Fruit fly (Drosophila melanogaster) whole organism, embryonic: ENCODE results near the gene a10.
A peak's percentile ranks its signal among the peaks of the same experiment; 100 is the strongest.

Experiments
- Atf3 ChIP-seq: fragments of 200-800 bp; sonication (Bioruptor generic); optimal IDR thresholded peaks from 3 replicates; lab custom pipeline; 2016; ENCODE audit warnings: missing biosample characterization, missing genetic modification characterization
- Atf6 ChIP-seq: fragments of 200-800 bp; sonication (Bioruptor generic); IDR thresholded peaks from 2 replicates; pipeline ENCODE4 v1.3.6; 2022; ENCODE audit warnings: missing biosample characterization, missing genetic modification characterization
- C15 ChIP-seq: fragments of 200-800 bp; sonication (Bioruptor generic); IDR thresholded peaks from 3 replicates; pipeline ENCODE4 v1.3.6; 2022; ENCODE audit warnings: missing biosample characterization, missing genetic modification characterization
- CG10147 ChIP-seq: fragments of 200-800 bp; sonication (Bioruptor generic); optimal IDR thresholded peaks from 2 replicates; lab custom pipeline; 2019; ENCODE audit warnings: missing biosample characterization, mild to moderate bottlenecking, missing genetic modification characterization, moderate library complexity
- CG10209 ChIP-seq: fragments of 200-800 bp; sonication (Bioruptor generic); optimal IDR thresholded peaks from 3 replicates; lab custom pipeline; 2017; ENCODE audit warnings: missing biosample characterization, mild to moderate bottlenecking, missing genetic modification characterization, missing genetic modification reagents
- CG10366 ChIP-seq: fragments of 200-800 bp; sonication (Bioruptor generic); IDR thresholded peaks from 2 replicates; pipeline ENCODE4 v1.3.6; 2022; ENCODE audit warnings: missing biosample characterization, missing genetic modification characterization
- CG11085 ChIP-seq: fragments of 200-800 bp; sonication (Bioruptor generic); IDR thresholded peaks from 2 replicates; pipeline ENCODE4 v1.3.6; 2022; ENCODE audit warnings: missing biosample characterization, missing genetic modification characterization
- CG15479 ChIP-seq: fragments of 200-800 bp; sonication (Bioruptor generic); optimal IDR thresholded peaks from 3 replicates; lab custom pipeline; 2019; ENCODE audit warnings: missing biosample characterization, mild to moderate bottlenecking, missing genetic modification characterization, moderate library complexity
- CG15514 ChIP-seq: fragments of 200-800 bp; sonication (Bioruptor generic); optimal IDR thresholded peaks from 3 replicates; lab custom pipeline; 2017; ENCODE audit warnings: missing biosample characterization, missing genetic modification characterization, mild to moderate bottlenecking, moderate library complexity, missing genetic modification reagents
- CG16863 ChIP-seq: fragments of 200-800 bp; sonication (Bioruptor generic); optimal IDR thresholded peaks from 3 replicates; lab custom pipeline; 2016; ENCODE audit warnings: missing biosample characterization, missing genetic modification characterization
- CG1832 ChIP-seq: fragments of 200-800 bp; sonication (Bioruptor generic); optimal IDR thresholded peaks from 2 replicates; lab custom pipeline; 2017; ENCODE audit warnings: missing biosample characterization, mild to moderate bottlenecking, missing genetic modification characterization, inconsistent platforms
- CG18476 ChIP-seq: fragments of 200-800 bp; sonication (Bioruptor generic); optimal IDR thresholded peaks from 2 replicates; lab custom pipeline; 2016; ENCODE audit warnings: missing biosample characterization, mild to moderate bottlenecking, missing genetic modification characterization
- CG2199 ChIP-seq: fragments of 200-800 bp; sonication (Bioruptor generic); IDR thresholded peaks from 3 replicates; pipeline ENCODE4 v1.3.6; 2022; ENCODE audit warnings: missing biosample characterization, missing genetic modification characterization
- CG2202 ChIP-seq: fragments of 200-800 bp; sonication (Bioruptor generic); optimal IDR thresholded peaks from 2 replicates; lab custom pipeline; 2018; ENCODE audit warnings: missing biosample characterization, mild to moderate bottlenecking, missing genetic modification characterization
- CG34422 ChIP-seq: fragments of 200-800 bp; sonication (Bioruptor generic); IDR thresholded peaks from 3 replicates; pipeline ENCODE4 v1.3.6; 2022; ENCODE audit warnings: missing biosample characterization, missing genetic modification characterization
- CG4282 ChIP-seq: fragments of 200-800 bp; sonication (Bioruptor generic); optimal IDR thresholded peaks from 2 replicates; lab custom pipeline; 2016; ENCODE audit warnings: missing biosample characterization, missing genetic modification characterization
- CG4328 ChIP-seq: fragments of 200-800 bp; sonication (Bioruptor generic); optimal IDR thresholded peaks from 3 replicates; lab custom pipeline; 2017; ENCODE audit warnings: missing biosample characterization, missing genetic modification reagents, missing genetic modification characterization
- CG5245 ChIP-seq: fragments of 200-800 bp; sonication (Bioruptor generic); optimal IDR thresholded peaks from 3 replicates; lab custom pipeline; 2016; ENCODE audit warnings: missing biosample characterization, missing genetic modification characterization
- CG7556 ChIP-seq: fragments of 200-800 bp; sonication (Bioruptor generic); optimal IDR thresholded peaks from 2 replicates; lab custom pipeline; 2017; ENCODE audit warnings: missing biosample characterization, mild to moderate bottlenecking, missing genetic modification characterization
- CG9215 ChIP-seq: fragments of 200-800 bp; sonication (Bioruptor generic); IDR thresholded peaks from 2 replicates; pipeline ENCODE4 v1.3.6; 2022; ENCODE audit warnings: missing biosample characterization, missing genetic modification characterization
- Dbx ChIP-seq: fragments of 200-800 bp; sonication (Bioruptor generic); IDR thresholded peaks from 3 replicates; pipeline ENCODE4 v1.3.6; 2022; ENCODE audit warnings: missing biosample characterization, missing genetic modification characterization
- Deaf1 ChIP-seq: fragments of 200-800 bp; optimal IDR thresholded peaks from 3 replicates; lab custom pipeline; 2019; ENCODE audit warnings: missing biosample characterization, mild to moderate bottlenecking, missing genetic modification characterization, moderate library complexity
- Ets65A ChIP-seq: fragments of 200-800 bp; sonication (Bioruptor generic); peaks from one replicate; lab custom pipeline; 2016; ENCODE audit warnings: missing biosample characterization, missing genetic modification characterization
- Fer3 ChIP-seq: fragments of 200-800 bp; sonication (Bioruptor generic); optimal IDR thresholded peaks from 2 replicates; lab custom pipeline; 2018; ENCODE audit warnings: missing biosample characterization, mild to moderate bottlenecking, missing genetic modification characterization, moderate library complexity
- HLH4C ChIP-seq: fragments of 200-800 bp; sonication (Bioruptor generic); IDR thresholded peaks from 3 replicates; pipeline ENCODE4 v1.3.6; 2022; ENCODE audit warnings: missing biosample characterization, missing genetic modification characterization; ENCODE audit not compliant: partially characterized antibody
- Hmx ChIP-seq: fragments of 200-800 bp; sonication (Bioruptor generic); optimal IDR thresholded peaks from 2 replicates; lab custom pipeline; 2016; ENCODE audit warnings: missing biosample characterization, missing genetic modification characterization
- Kr ChIP-seq: fragments of 200-800 bp; sonication (Bioruptor generic); optimal IDR thresholded peaks from 2 replicates; lab custom pipeline; 2017; ENCODE audit warnings: missing biosample characterization, mild to moderate bottlenecking, missing genetic modification characterization
- MBD-R2 ChIP-seq: fragments of 200-800 bp; sonication (Bioruptor generic); IDR thresholded peaks from 2 replicates; pipeline ENCODE4 v1.3.6; 2022; ENCODE audit warnings: missing biosample characterization, missing genetic modification characterization
- Max ChIP-seq: fragments of 200-800 bp; sonication (Bioruptor generic); optimal IDR thresholded peaks from 2 replicates; lab custom pipeline; 2016; ENCODE audit warnings: missing biosample characterization, mild to moderate bottlenecking, missing genetic modification characterization
- Med ChIP-seq: fragments of 200-800 bp; sonication (Bioruptor generic); peaks from one replicate; lab custom pipeline; 2016; ENCODE audit warnings: missing biosample characterization, missing genetic modification characterization, mild to moderate bottlenecking, inconsistent platforms, moderate library complexity
- Meics ChIP-seq: fragments of 200-800 bp; sonication (Bioruptor generic); optimal IDR thresholded peaks from 2 replicates; lab custom pipeline; 2017; ENCODE audit warnings: missing biosample characterization, mild to moderate bottlenecking, missing genetic modification characterization
- NC2α ChIP-seq: fragments of 200-800 bp; sonication (Bioruptor generic); optimal IDR thresholded peaks from 2 replicates; lab custom pipeline; 2016; ENCODE audit warnings: missing biosample characterization, missing genetic modification characterization
- Optix ChIP-seq: fragments of 200-800 bp; sonication (Bioruptor generic); IDR thresholded peaks from 3 replicates; pipeline ENCODE4 v1.3.6; 2022; ENCODE audit warnings: missing biosample characterization, missing genetic modification characterization
- PHDP ChIP-seq: fragments of 200-800 bp; sonication (Bioruptor generic); optimal IDR thresholded peaks from 3 replicates; lab custom pipeline; 2018; ENCODE audit warnings: missing biosample characterization, mild to moderate bottlenecking, missing genetic modification characterization, moderate library complexity
- Sox100B ChIP-seq: fragments of 200-800 bp; sonication (Bioruptor generic); optimal IDR thresholded peaks from 3 replicates; lab custom pipeline; 2018; ENCODE audit warnings: missing biosample characterization, mild to moderate bottlenecking, missing genetic modification characterization
- aop ChIP-seq: fragments of 200-800 bp; sonication (Bioruptor generic); IDR thresholded peaks from 2 replicates; pipeline ENCODE4 v1.3.6; 2022; ENCODE audit warnings: missing biosample characterization, missing genetic modification characterization
- bab2 ChIP-seq: fragments of 200-800 bp; sonication (Bioruptor generic); optimal IDR thresholded peaks from 2 replicates; lab custom pipeline; 2016; ENCODE audit warnings: missing biosample characterization, missing genetic modification characterization
- crc ChIP-seq: fragments of 200-800 bp; sonication (Bioruptor generic); optimal IDR thresholded peaks from 2 replicates; lab custom pipeline; 2016; ENCODE audit warnings: missing biosample characterization, missing genetic modification characterization
- dimm ChIP-seq: fragments of 200-800 bp; sonication (Bioruptor generic); IDR thresholded peaks from 2 replicates; pipeline ENCODE4 v1.3.6; 2022; ENCODE audit warnings: missing biosample characterization, missing genetic modification characterization
- fd3F ChIP-seq: fragments of 200-800 bp; sonication (Bioruptor generic); optimal IDR thresholded peaks from 2 replicates; lab custom pipeline; 2018; ENCODE audit warnings: missing biosample characterization, mild to moderate bottlenecking, missing genetic modification characterization, moderate library complexity
- ftz-f1 ChIP-seq: fragments of 200-800 bp; sonication (Bioruptor generic); optimal IDR thresholded peaks from 2 replicates; lab custom pipeline; 2016; ENCODE audit warnings: missing biosample characterization, missing genetic modification characterization
- gfzf ChIP-seq: fragments of 200-800 bp; sonication (Bioruptor generic); optimal IDR thresholded peaks from 2 replicates; lab custom pipeline; 2016; ENCODE audit warnings: missing biosample characterization, mild to moderate bottlenecking, missing genetic modification characterization, moderate library complexity
- h ChIP-seq: fragments of >200 bp; optimal IDR thresholded peaks from 2 replicates; lab custom pipeline; 2017
- hkb ChIP-seq, 2 experiments: fragments of 200-800 bp in 1 of 2; fragments of >200 bp in 1 of 2; sonication (Bioruptor generic) in 1 of 2; IDR thresholded peaks in 1 of 2; optimal IDR thresholded peaks in 1 of 2; 2 replicates each; pipeline versions ENCODE4 v1.3.6 to Lab custom; 2017 to 2022; ENCODE audit warnings: missing biosample characterization in 1 of 2, missing genetic modification characterization in 1 of 2
- lov ChIP-seq, 2 experiments: fragments of 200-800 bp in 1 of 2; fragments of >200 bp in 1 of 2; sonication (Bioruptor generic) in 1 of 2; IDR thresholded peaks in 1 of 2; optimal IDR thresholded peaks in 1 of 2; 2 replicates in 1 of 2; 3 replicates in 1 of 2; pipeline versions ENCODE4 v1.3.6 to Lab custom; 2017 to 2022; ENCODE audit warnings: missing biosample characterization in 1 of 2, missing genetic modification characterization in 1 of 2
- nmo ChIP-seq: fragments of 200-800 bp; sonication (Bioruptor generic); optimal IDR thresholded peaks from 2 replicates; lab custom pipeline; 2018; ENCODE audit warnings: missing biosample characterization, mild to moderate bottlenecking, missing genetic modification characterization, moderate library complexity
- onecut ChIP-seq: fragments of 200-800 bp; sonication (Bioruptor generic); IDR thresholded peaks from 2 replicates; pipeline ENCODE4 v1.3.6; 2022; ENCODE audit warnings: missing biosample characterization, missing genetic modification characterization
- pho ChIP-seq: fragments of 200-800 bp; sonication (Bioruptor generic); optimal IDR thresholded peaks from 2 replicates; lab custom pipeline; 2016; ENCODE audit warnings: missing biosample characterization, missing genetic modification characterization
- pros ChIP-seq: fragments of 200-800 bp; sonication (Bioruptor generic); optimal IDR thresholded peaks from 3 replicates; lab custom pipeline; 2019; ENCODE audit warnings: missing biosample characterization, mild to moderate bottlenecking, missing genetic modification characterization, moderate library complexity
- pum ChIP-seq: fragments of 200-800 bp; sonication (Bioruptor generic); optimal IDR thresholded peaks from 2 replicates; lab custom pipeline; 2016; ENCODE audit warnings: missing biosample characterization, missing genetic modification characterization
- shn ChIP-seq: fragments of 200-800 bp; sonication (Bioruptor generic); optimal IDR thresholded peaks from 3 replicates; lab custom pipeline; 2016; ENCODE audit warnings: missing biosample characterization, missing genetic modification characterization
- vfl ChIP-seq: fragments of 200-800 bp; sonication (Bioruptor generic); optimal IDR thresholded peaks from 2 replicates; lab custom pipeline; 2016; ENCODE audit warnings: missing biosample characterization, missing genetic modification characterization

The a10 gene

dm6 chr3L:17047811-17048239 lies 24.3 kb upstream of the a10 start (continued):
- TF ChIP-seq Fer3 (tag; lab: Kevin White, UChicago) (no peak), CG18476 (no peak), CG16863 (no peak), dimm (GFP tag; lab: Robert Waterston, UW) (no peak), CG4328 (GFP tag; lab: Kevin White, UChicago) (peak; percentile 45), pros (GFP tag; lab: Kevin White, UChicago) (no peak), Dbx (GFP tag; lab: Robert Waterston, UW) (no peak), ftz-f1 (GFP tag; lab: Kevin White, UChicago) (no peak), vfl (GFP tag; lab: Kevin White, UChicago) (no peak), pum (GFP tag; lab: Kevin White, UChicago) (no peak), gfzf (no peak), crc (GFP tag; lab: Kevin White, UChicago) (no peak), CG1832 (GFP tag; lab: Kevin White, UChicago) (no peak), Med (GFP tag; lab: Kevin White, UChicago) (peak; percentile 75), Max (no peak), bab2 (GFP tag; lab: Kevin White, UChicago) (no peak), nmo (GFP tag; lab: Kevin White, UChicago) (peak; percentile 5), Deaf1 (tag; lab: Kevin White, UChicago) (peak; percentile 20), Optix (GFP tag; lab: Robert Waterston, UW) (no peak), Atf6 (no peak), CG10209 (GFP tag; lab: Kevin White, UChicago) (peak; percentile 8), fd3F (GFP tag; lab: Kevin White, UChicago) (no peak), Atf3 (no peak), CG5245 (no peak), Meics (GFP tag; lab: Kevin White, UChicago) (no peak), CG4282 (GFP tag; lab: Kevin White, UChicago) (no peak), Sox100B (GFP tag; lab: Kevin White, UChicago) (peak; percentile 47), CG15514 (GFP tag; lab: Kevin White, UChicago) (no peak), PHDP (peak; percentile 60), CG2199 (GFP tag; lab: Robert Waterston, UW) (no peak), C15 (GFP tag; lab: Robert Waterston, UW) (no peak), CG34422 (no peak; the same call in 2 of the 3 replicates), CG11085 (GFP tag; lab: Robert Waterston, UW) (no peak), lov (optimal IDR thresholded peaks at IDR 0.05; lab: Kevin White, UChicago) (no peak), lov (GFP tag; IDR thresholded peaks at IDR 0.05; lab: Robert Waterston, UW) (no peak), h (lab: Kevin White, UChicago) (no peak), Hmx (GFP tag; lab: Kevin White, UChicago) (no peak), CG9215 (GFP tag; lab: Robert Waterston, UW) (no peak), Ets65A (GFP tag; lab: Kevin White, UChicago) (peak; percentile 39), hkb (optimal IDR thresholded peaks at IDR 0.05; lab: Kevin White, UChicago) (no peak), hkb (GFP tag; IDR thresholded peaks at IDR 0.05; lab: Robert Waterston, UW) (no peak), aop (GFP tag; lab: Robert Waterston, UW) (no peak), CG15479 (GFP tag; lab: Kevin White, UChicago) (no peak), HLH4C (GFP tag; lab: Robert Waterston, UW) (no peak), onecut (GFP tag; lab: Robert Waterston, UW) (no peak), Kr (GFP tag; lab: Kevin White, UChicago) (no peak), CG10147 (GFP tag; lab: Kevin White, UChicago) (no peak), NC2α (GFP tag; lab: Kevin White, UChicago) (no peak), shn (no peak), CG7556 (GFP tag; lab: Kevin White, UChicago) (peak; percentile 13), MBD-R2 (GFP tag; lab: Robert Waterston, UW) (0 out of 2 replicates have a peak, but pooled peaks have one; percentile 14), pho (GFP tag; lab: Kevin White, UChicago) (no peak), CG10366 (GFP tag; lab: Robert Waterston, UW) (no peak), CG2202 (tag; lab: Kevin White, UChicago) (peak; percentile 21)
